Worm (Caenorhabditis elegans) whole organism, L3 larva: ENCODE measurements around the gene tag-267.

ENCODE experiments used
- aly-2 ChIP-seq: fragments of 150-350 bp; optimal IDR thresholded peaks from 2 replicates; lab custom pipeline; 2014; ENCODE audit warnings: missing biosample characterization, missing genetic modification characterization
- ceh-28 ChIP-seq: fragments of 150-350 bp; optimal IDR thresholded peaks from 2 replicates; lab custom pipeline; 2014; ENCODE audit warnings: missing biosample characterization, missing genetic modification reagents, missing genetic modification characterization
- ceh-9 ChIP-seq: sonication (generic microtip); optimal IDR thresholded peaks from 2 replicates; lab custom pipeline; 2018; ENCODE audit warnings: missing biosample characterization, missing genetic modification characterization
- daf-12 ChIP-seq: fragments of 150-350 bp; optimal IDR thresholded peaks from 2 replicates; lab custom pipeline; 2014; ENCODE audit warnings: missing biosample characterization, missing genetic modification reagents, missing genetic modification characterization
- egl-27 ChIP-seq: sonication (generic microtip); optimal IDR thresholded peaks from 4 replicates; lab custom pipeline; 2017; ENCODE audit warnings: missing biosample characterization, missing genetic modification reagents, missing genetic modification characterization
- egl-5 ChIP-seq: fragments of 150-350 bp; optimal IDR thresholded peaks from 2 replicates; lab custom pipeline; 2017; ENCODE audit warnings: missing biosample characterization, missing genetic modification reagents, missing genetic modification characterization, inconsistent platforms
- elt-1 ChIP-seq: fragments of 150-350 bp; optimal IDR thresholded peaks from 2 replicates; lab custom pipeline; 2014; ENCODE audit warnings: missing biosample characterization, missing genetic modification characterization
- elt-2 ChIP-seq: sonication (generic microtip); optimal IDR thresholded peaks from 2 replicates; lab custom pipeline; 2016; ENCODE audit warnings: missing genetic modification reagents, mild to moderate bottlenecking, missing genetic modification characterization, missing compliant biosample characterization
- eor-1 ChIP-seq, 2 experiments: fragments of 150-350 bp; optimal IDR thresholded peaks; 2 replicates each; lab custom pipeline; 2014 to 2018; ENCODE audit warnings: missing biosample characterization in 2 of 2, missing genetic modification characterization in 2 of 2
- fkh-2 ChIP-seq: fragments of 150-350 bp; optimal IDR thresholded peaks from 2 replicates; lab custom pipeline; 2014; ENCODE audit warnings: missing biosample characterization, missing genetic modification reagents, missing genetic modification characterization
- fos-1 ChIP-seq: fragments of 150-350 bp; optimal IDR thresholded peaks from 2 replicates; lab custom pipeline; 2014; ENCODE audit warnings: missing biosample characterization, missing genetic modification characterization
- hmg-11 ChIP-seq: sonication (generic microtip); optimal IDR thresholded peaks from 2 replicates; lab custom pipeline; 2016; ENCODE audit warnings: missing genetic modification characterization, missing compliant biosample characterization
- jun-1 ChIP-seq: fragments of 150-350 bp; optimal IDR thresholded peaks from 2 replicates; lab custom pipeline; 2014; ENCODE audit warnings: missing biosample characterization, missing genetic modification reagents, missing genetic modification characterization
- lin-15B ChIP-seq: fragments of 150-350 bp; optimal IDR thresholded peaks from 2 replicates; lab custom pipeline; 2014; ENCODE audit warnings: missing biosample characterization, missing genetic modification characterization
- mml-1 ChIP-seq: fragments of 150-350 bp; sonication (generic microtip); optimal IDR thresholded peaks from 3 replicates; lab custom pipeline; 2014; ENCODE audit warnings: missing biosample characterization, missing genetic modification characterization
- nfya-1 ChIP-seq: sonication (generic microtip); optimal IDR thresholded peaks from 2 replicates; lab custom pipeline; 2017; ENCODE audit warnings: missing genetic modification characterization, mild to moderate bottlenecking, missing compliant biosample characterization, antibody characterized with exemption, moderate library complexity; ENCODE audit not compliant: insufficient read depth
- nhr-11 ChIP-seq: fragments of 150-350 bp; optimal IDR thresholded peaks from 2 replicates; lab custom pipeline; 2014; ENCODE audit warnings: missing biosample characterization, missing genetic modification characterization
- nhr-12 ChIP-seq: fragments of 150-350 bp; optimal IDR thresholded peaks from 2 replicates; lab custom pipeline; 2014; ENCODE audit warnings: missing biosample characterization, missing genetic modification characterization
- nhr-23 ChIP-seq: fragments of 150-350 bp; optimal IDR thresholded peaks from 2 replicates; lab custom pipeline; 2014; ENCODE audit warnings: missing biosample characterization, missing genetic modification reagents, missing genetic modification characterization
- nhr-237 ChIP-seq: fragments of 150-350 bp; optimal IDR thresholded peaks from 2 replicates; lab custom pipeline; 2014; ENCODE audit warnings: missing biosample characterization, missing genetic modification characterization
- nhr-25 ChIP-seq: sonication (generic microtip); optimal IDR thresholded peaks from 2 replicates; lab custom pipeline; 2017; ENCODE audit warnings: missing biosample characterization, missing genetic modification characterization
- nhr-28 ChIP-seq: fragments of 150-350 bp; optimal IDR thresholded peaks from 2 replicates; lab custom pipeline; 2014; ENCODE audit warnings: missing biosample characterization, missing genetic modification characterization
- nhr-77 ChIP-seq: fragments of 150-350 bp; optimal IDR thresholded peaks from 2 replicates; lab custom pipeline; 2014; ENCODE audit warnings: missing biosample characterization, missing genetic modification characterization
- pha-4 ChIP-seq: fragments of 150-350 bp; optimal IDR thresholded peaks from 2 replicates; lab custom pipeline; 2014; ENCODE audit warnings: missing biosample characterization, missing genetic modification reagents, missing genetic modification characterization
- pqm-1 ChIP-seq: fragments of 150-350 bp; optimal IDR thresholded peaks from 2 replicates; lab custom pipeline; 2017; ENCODE audit warnings: missing biosample characterization, missing genetic modification characterization, inconsistent platforms
- sea-2 ChIP-seq: fragments of 150-350 bp; sonication (generic microtip); optimal IDR thresholded peaks from 4 replicates; lab custom pipeline; 2014; ENCODE audit warnings: missing biosample characterization, missing genetic modification reagents, missing genetic modification characterization
- skn-1 ChIP-seq: fragments of 150-350 bp; optimal IDR thresholded peaks from 2 replicates; lab custom pipeline; 2014; ENCODE audit warnings: missing biosample characterization, missing genetic modification characterization
- tbx-2 ChIP-seq: sonication (generic microtip); optimal IDR thresholded peaks from 2 replicates; lab custom pipeline; 2016; ENCODE audit warnings: mild to moderate bottlenecking, missing genetic modification characterization, missing compliant biosample characterization
- unc-39 ChIP-seq: sonication (generic microtip); optimal IDR thresholded peaks from 4 replicates; lab custom pipeline; 2017; ENCODE audit warnings: missing biosample characterization, missing genetic modification characterization
- unc-62 ChIP-seq: fragments of 150-350 bp; sonication (generic microtip); optimal IDR thresholded peaks from 4 replicates; lab custom pipeline; 2014; ENCODE audit warnings: missing biosample characterization, missing genetic modification reagents, missing genetic modification characterization
- zag-1 ChIP-seq: fragments of 150-350 bp; optimal IDR thresholded peaks from 2 replicates; lab custom pipeline; 2014; ENCODE audit warnings: missing biosample characterization, missing genetic modification characterization
- ztf-4 ChIP-seq: fragments of 150-350 bp; optimal IDR thresholded peaks from 2 replicates; lab custom pipeline; 2014; ENCODE audit warnings: missing biosample characterization, missing genetic modification characterization

Gene tag-267

ce11 chrIII:649935-650334 lies 9.3 kb downstream of the tag-267 start:
- no peak for TF ChIP-seq nhr-77
- no peak for TF ChIP-seq fkh-2 (tag; lab: Kevin White, UChicago)
- TF ChIP-seq tbx-2 = no peak
- no peak for TF ChIP-seq pha-4 (tag; lab: Kevin White, UChicago)

- TF ChIP-seq nhr-25 (tag; lab: Kevin White, UChicago) (peak; percentile 57), eor-1 (tag; optimal IDR thresholded peaks at IDR 0.05; lab: Kevin White, UChicago) (no peak)
Observed at ce11 chrIII:650539-650938, 9.9 kb downstream of the tag-267 start.

- TF ChIP-seq nhr-25 (tag; lab: Kevin White, UChicago) = peak; percentile 48
- no peak for TF ChIP-seq eor-1 (tag; optimal IDR thresholded peaks at IDR 0.05; lab: Kevin White, UChicago)
- peak; percentile 52 for TF ChIP-seq ceh-28 (tag; lab: Kevin White, UChicago)
- TF ChIP-seq nhr-28 = no peak
- no peak for TF ChIP-seq ztf-4 (tag; lab: Kevin White, UChicago)
- peak; percentile 54 for TF ChIP-seq jun-1
- TF ChIP-seq elt-2 (tag; lab: Kevin White, UChicago) = peak; percentile 71
- peak; percentile 76 for TF ChIP-seq pqm-1 (tag; lab: Kevin White, UChicago)
- TF ChIP-seq aly-2 (tag; lab: Kevin White, UChicago) = no peak
- TF ChIP-seq elt-1 (tag; lab: Kevin White, UChicago) = no peak
Observed at ce11 chrIII:651587-651986, 11.0 kb downstream of the tag-267 start.

- TF ChIP-seq hmg-11 (tag; lab: Kevin White, UChicago) = no peak
- peak; percentile 52 for TF ChIP-seq nhr-23 (tag; lab: Kevin White, UChicago)
- TF ChIP-seq pha-4 (tag; lab: Kevin White, UChicago) = no peak
- no peak for TF ChIP-seq ceh-9
Observed at ce11 chrIII:654365-654764, 13.8 kb downstream of the tag-267 start.

- TF ChIP-seq zag-1 (tag; lab: Kevin White, UChicago) = no peak
- TF ChIP-seq nhr-237 = no peak
- no peak for TF ChIP-seq eor-1 (tag; optimal IDR thresholded peaks at IDR 0.05; lab: Kevin White, UChicago)
- TF ChIP-seq elt-1 (tag; lab: Kevin White, UChicago) = peak; percentile 56
Observed at ce11 chrIII:656660-657059, 16.1 kb downstream of the tag-267 start.

ce11 chrIII:657241-657640 lies 16.7 kb downstream of the tag-267 start:
- TF ChIP-seq jun-1 (no peak), lin-15B (tag; lab: Kevin White, UChicago) (no peak), egl-5 (tag; lab: Kevin White, UChicago) (no peak), daf-12 (tag; lab: Kevin White, UChicago) (no peak), unc-62 (GFP tag; lab: Kevin White, UChicago) (no peak), nhr-11 (tag; lab: Kevin White, UChicago) (no peak), nhr-25 (tag; lab: Kevin White, UChicago) (peak; percentile 57)

ce11 chrIII:658357-658756 lies 17.8 kb downstream of the tag-267 start, which contains the start of gene C09F5.1:
C09F5.1 (plus strand) TSS chrIII:658709.
- peak; percentile 26 for TF ChIP-seq nhr-23 (tag; lab: Kevin White, UChicago)
- TF ChIP-seq nfya-1 = peak; percentile 9
- peak; percentile 41 for TF ChIP-seq nhr-25 (tag; lab: Kevin White, UChicago)
- no peak for TF ChIP-seq unc-39

- TF ChIP-seq elt-1 (tag; lab: Kevin White, UChicago) = no peak
- no peak for TF ChIP-seq sea-2 (GFP tag; lab: Kevin White, UChicago)
- TF ChIP-seq skn-1 (tag; lab: Kevin White, UChicago) = no peak
- no peak for TF ChIP-seq lin-15B (tag; lab: Kevin White, UChicago)
- no peak for TF ChIP-seq fos-1 (tag; lab: Kevin White, UChicago)
- TF ChIP-seq nhr-237 = no peak
- no peak for TF ChIP-seq egl-27 (tag; lab: Kevin White, UChicago)
- no peak for TF ChIP-seq nhr-12 (tag; lab: Kevin White, UChicago)
- no peak for TF ChIP-seq mml-1 (tag; lab: Kevin White, UChicago)
- no peak for TF ChIP-seq unc-39
- no peak for TF ChIP-seq aly-2 (tag; lab: Kevin White, UChicago)
- no peak for TF ChIP-seq pqm-1 (tag; lab: Kevin White, UChicago)
- TF ChIP-seq hmg-11 (tag; lab: Kevin White, UChicago) = no peak
- no peak for TF ChIP-seq ceh-28 (tag; lab: Kevin White, UChicago)
Observed at ce11 chrIII:665173-665757, 24.7 kb downstream of the tag-267 start, which contains the start of gene C09F5.3. C09F5.3 (minus strand) TSS chrIII:665266.
